Fruit fly (Drosophila melanogaster) whole organism, embryonic: ENCODE results near the gene Tfb4.

Source experiments
- Aef1 ChIP-seq: fragments of 200-800 bp; sonication (Bioruptor generic); IDR thresholded peaks from 3 replicates; pipeline ENCODE4 v1.3.6; 2022; ENCODE audit warnings: missing biosample characterization, missing genetic modification characterization
- Atf-2 ChIP-seq: fragments of 200-800 bp; sonication (Bioruptor generic); optimal IDR thresholded peaks from 2 replicates; lab custom pipeline; 2016; ENCODE audit warnings: missing biosample characterization, missing genetic modification characterization
- Bdp1 ChIP-seq: fragments of 200-800 bp; sonication (Bioruptor generic); optimal IDR thresholded peaks from 3 replicates; lab custom pipeline; 2016; ENCODE audit warnings: missing biosample characterization, missing genetic modification characterization
- CG10959 ChIP-seq: fragments of 200-800 bp; sonication (Bioruptor generic); IDR thresholded peaks from 2 replicates; pipeline ENCODE4 v1.3.6; 2022; ENCODE audit warnings: missing biosample characterization, missing genetic modification characterization
- CG11723 ChIP-seq: fragments of 200-800 bp; sonication (Bioruptor generic); optimal IDR thresholded peaks from 2 replicates; lab custom pipeline; 2017; ENCODE audit warnings: missing biosample characterization, mild to moderate bottlenecking, missing genetic modification characterization
- CG12391 ChIP-seq: fragments of 200-800 bp; sonication (Bioruptor generic); optimal IDR thresholded peaks from 3 replicates; lab custom pipeline; 2018; ENCODE audit warnings: missing biosample characterization, mild to moderate bottlenecking, missing genetic modification characterization, moderate library complexity
- CG14441 ChIP-seq: fragments of 200-800 bp; sonication (Bioruptor generic); IDR thresholded peaks from 2 replicates; pipeline ENCODE4 v1.3.6; 2022; ENCODE audit warnings: missing biosample characterization, missing genetic modification characterization
- CG15011 ChIP-seq: fragments of 200-800 bp; sonication (Bioruptor generic); optimal IDR thresholded peaks from 3 replicates; lab custom pipeline; 2018; ENCODE audit warnings: missing biosample characterization, mild to moderate bottlenecking, missing genetic modification characterization
- CG15696 ChIP-seq: fragments of 200-800 bp; sonication (Bioruptor generic); optimal IDR thresholded peaks from 2 replicates; lab custom pipeline; 2019; ENCODE audit warnings: missing biosample characterization, mild to moderate bottlenecking, missing genetic modification characterization, moderate library complexity
- CG18011 ChIP-seq: fragments of 200-800 bp; sonication (Bioruptor generic); optimal IDR thresholded peaks from 2 replicates; lab custom pipeline; 2017; ENCODE audit warnings: missing biosample characterization, missing genetic modification characterization, mild to moderate bottlenecking, moderate library complexity, missing genotype
- CG18262 ChIP-seq: fragments of 200-800 bp; optimal IDR thresholded peaks from 3 replicates; lab custom pipeline; 2019; ENCODE audit warnings: missing biosample characterization, mild to moderate bottlenecking, missing genetic modification characterization, moderate library complexity
- CG18599 ChIP-seq: fragments of 200-800 bp; sonication (Bioruptor generic); optimal IDR thresholded peaks from 3 replicates; lab custom pipeline; 2017; ENCODE audit warnings: missing biosample characterization, missing genetic modification characterization, mild to moderate bottlenecking, moderate library complexity, missing genetic modification reagents
- CG2202 ChIP-seq: fragments of 200-800 bp; sonication (Bioruptor generic); optimal IDR thresholded peaks from 2 replicates; lab custom pipeline; 2018; ENCODE audit warnings: missing biosample characterization, mild to moderate bottlenecking, missing genetic modification characterization
- CG2712 ChIP-seq: fragments of 200-800 bp; optimal IDR thresholded peaks from 3 replicates; lab custom pipeline; 2019; ENCODE audit warnings: missing biosample characterization, mild to moderate bottlenecking, missing genetic modification characterization, moderate library complexity
- CG2875 ChIP-seq: fragments of 200-800 bp; sonication (Bioruptor generic); optimal IDR thresholded peaks from 2 replicates; lab custom pipeline; 2017; ENCODE audit warnings: missing biosample characterization, mild to moderate bottlenecking, missing genetic modification characterization, missing genetic modification reagents
- CG31388 ChIP-seq: fragments of 200-800 bp; sonication (Bioruptor generic); optimal IDR thresholded peaks from 2 replicates; lab custom pipeline; 2016; ENCODE audit warnings: missing biosample characterization, missing genetic modification characterization
- CG4328 ChIP-seq: fragments of 200-800 bp; sonication (Bioruptor generic); optimal IDR thresholded peaks from 3 replicates; lab custom pipeline; 2017; ENCODE audit warnings: missing biosample characterization, missing genetic modification reagents, missing genetic modification characterization
- CG4617 ChIP-seq: fragments of 200-800 bp; sonication (Bioruptor generic); optimal IDR thresholded peaks from 3 replicates; lab custom pipeline; 2016; ENCODE audit warnings: missing biosample characterization, missing genetic modification characterization, borderline replicate concordance
- CG7963 ChIP-seq: fragments of 200-800 bp; sonication (Bioruptor generic); IDR thresholded peaks from 3 replicates; pipeline ENCODE4 v1.3.6; 2022; ENCODE audit warnings: missing biosample characterization, missing genetic modification characterization; ENCODE audit not compliant: partially characterized antibody
- CG8359 ChIP-seq: fragments of 200-800 bp; sonication (Bioruptor generic); optimal IDR thresholded peaks from 2 replicates; lab custom pipeline; 2017; ENCODE audit warnings: missing biosample characterization, mild to moderate bottlenecking, missing genetic modification characterization, borderline replicate concordance
- CG8478 ChIP-seq: fragments of >200 bp; optimal IDR thresholded peaks from 2 replicates; lab custom pipeline; 2018
- CG9727 ChIP-seq: fragments of 200-800 bp; sonication (Bioruptor generic); optimal IDR thresholded peaks from 3 replicates; lab custom pipeline; 2017; ENCODE audit warnings: missing biosample characterization, mild to moderate bottlenecking, missing genetic modification characterization
- CrebB ChIP-seq: fragments of 200-800 bp; sonication (Bioruptor generic); optimal IDR thresholded peaks from 3 replicates; lab custom pipeline; 2018; ENCODE audit warnings: missing biosample characterization, mild to moderate bottlenecking, missing genetic modification characterization
- Gug ChIP-seq: fragments of 200-800 bp; sonication (Bioruptor generic); IDR thresholded peaks from 4 replicates; pipeline ENCODE4 v1.3.6; 2022; ENCODE audit warnings: missing biosample characterization, missing genetic modification characterization
- Hmr ChIP-seq: fragments of 200-800 bp; sonication (Bioruptor generic); optimal IDR thresholded peaks from 3 replicates; lab custom pipeline; 2017; ENCODE audit warnings: mild to moderate bottlenecking, missing biosample characterization, missing genetic modification reagents, missing genetic modification characterization
- Med ChIP-seq: fragments of 200-800 bp; sonication (Bioruptor generic); peaks from one replicate; lab custom pipeline; 2016; ENCODE audit warnings: missing biosample characterization, missing genetic modification characterization, mild to moderate bottlenecking, inconsistent platforms, moderate library complexity
- NC2α ChIP-seq: fragments of 200-800 bp; sonication (Bioruptor generic); optimal IDR thresholded peaks from 2 replicates; lab custom pipeline; 2016; ENCODE audit warnings: missing biosample characterization, missing genetic modification characterization
- Oli ChIP-seq: fragments of 200-800 bp; sonication (Bioruptor generic); optimal IDR thresholded peaks from 2 replicates; lab custom pipeline; 2018; ENCODE audit warnings: missing biosample characterization, mild to moderate bottlenecking, missing genetic modification characterization, moderate library complexity
- Sry-β ChIP-seq: fragments of 200-800 bp; sonication (Bioruptor generic); optimal IDR thresholded peaks from 2 replicates; lab custom pipeline; 2018; ENCODE audit warnings: missing biosample characterization, mild to moderate bottlenecking, missing genetic modification characterization, moderate library complexity
- Ssrp ChIP-seq: fragments of 200-800 bp; sonication (Bioruptor generic); optimal IDR thresholded peaks from 2 replicates; lab custom pipeline; 2018; ENCODE audit warnings: missing biosample characterization, mild to moderate bottlenecking, missing genetic modification characterization, moderate library complexity
- Stat92E ChIP-seq, 3 experiments: fragments of >200 bp in 2 of 3; fragments of 200-800 bp in 1 of 3; sonication (Bioruptor generic) in 1 of 3; optimal IDR thresholded peaks; 2 replicates each; lab custom pipeline; 2017 to 2019; ENCODE audit warnings: missing biosample characterization in 3 of 3, missing genetic modification characterization in 3 of 3, mild to moderate bottlenecking in 1 of 3, moderate library complexity in 1 of 3
- abd-A ChIP-seq: fragments of 200-800 bp; sonication (Bioruptor generic); optimal IDR thresholded peaks from 3 replicates; lab custom pipeline; 2019; ENCODE audit warnings: missing biosample characterization, mild to moderate bottlenecking, missing genetic modification characterization, moderate library complexity
- al ChIP-seq: fragments of 200-800 bp; sonication (Bioruptor generic); IDR thresholded peaks from 2 replicates; pipeline ENCODE4 v1.3.6; 2022; ENCODE audit warnings: missing biosample characterization, missing genetic modification characterization
- bcd ChIP-seq: fragments of 200-800 bp; sonication (Bioruptor generic); optimal IDR thresholded peaks from 2 replicates; lab custom pipeline; 2017; ENCODE audit warnings: missing biosample characterization, mild to moderate bottlenecking, missing genetic modification characterization
- br ChIP-seq: fragments of >200 bp; optimal IDR thresholded peaks from 2 replicates; lab custom pipeline; 2017
- cg ChIP-seq: fragments of 200-800 bp; sonication (Bioruptor generic); optimal IDR thresholded peaks from 3 replicates; lab custom pipeline; 2019; ENCODE audit warnings: missing biosample characterization, mild to moderate bottlenecking, missing genetic modification characterization, moderate library complexity
- chn ChIP-seq: fragments of 200-800 bp; sonication (Bioruptor generic); optimal IDR thresholded peaks from 2 replicates; lab custom pipeline; 2016; ENCODE audit warnings: missing biosample characterization, missing genetic modification characterization
- fd102C ChIP-seq: fragments of 200-800 bp; sonication (Bioruptor generic); optimal IDR thresholded peaks from 2 replicates; lab custom pipeline; 2018; ENCODE audit warnings: missing biosample characterization, mild to moderate bottlenecking, missing genetic modification characterization, moderate library complexity
- gt ChIP-seq: fragments of 200-800 bp; sonication (Bioruptor generic); IDR thresholded peaks from 2 replicates; pipeline ENCODE4 v1.3.6; 2022; ENCODE audit warnings: missing biosample characterization, missing genetic modification characterization
- ind ChIP-seq: fragments of 200-800 bp; sonication (Bioruptor generic); optimal IDR thresholded peaks from 3 replicates; lab custom pipeline; 2016; ENCODE audit warnings: missing biosample characterization, missing genetic modification characterization
- lola ChIP-seq, 3 experiments: fragments of >200 bp in 2 of 3; fragments of 200-800 bp in 1 of 3; sonication (Bioruptor generic) in 1 of 3; optimal IDR thresholded peaks; 2 replicates each; lab custom pipeline; 2017 to 2019; ENCODE audit warnings: missing biosample characterization in 3 of 3, missing genetic modification characterization in 3 of 3, mild to moderate bottlenecking in 1 of 3, moderate library complexity in 1 of 3
- maf-S ChIP-seq: fragments of 200-800 bp; sonication (Bioruptor generic); optimal IDR thresholded peaks from 2 replicates; lab custom pipeline; 2016; ENCODE audit warnings: missing biosample characterization, missing genetic modification characterization
- nom ChIP-seq: fragments of 200-800 bp; sonication (Bioruptor generic); optimal IDR thresholded peaks from 2 replicates; lab custom pipeline; 2017; ENCODE audit warnings: missing biosample characterization, missing genetic modification characterization, mild to moderate bottlenecking, moderate library complexity, missing genetic modification reagents
- odd ChIP-seq: fragments of 200-800 bp; sonication (Bioruptor generic); optimal IDR thresholded peaks from 2 replicates; lab custom pipeline; 2017; ENCODE audit warnings: missing biosample characterization, mild to moderate bottlenecking, missing genetic modification characterization
- repo ChIP-seq: fragments of 200-800 bp; sonication (Bioruptor generic); optimal IDR thresholded peaks from 2 replicates; lab custom pipeline; 2016; ENCODE audit warnings: missing biosample characterization, missing genetic modification characterization
- ro ChIP-seq: fragments of 200-800 bp; sonication (Bioruptor generic); IDR thresholded peaks from 2 replicates; pipeline ENCODE4 v1.3.6; 2022; ENCODE audit warnings: missing biosample characterization, missing genetic modification characterization
- sisA ChIP-seq: fragments of 200-800 bp; sonication (Bioruptor generic); IDR thresholded peaks from 2 replicates; pipeline ENCODE4 v1.3.6; 2022; ENCODE audit warnings: missing biosample characterization, missing genetic modification characterization
- wek ChIP-seq: fragments of 200-800 bp; sonication (Bioruptor generic); optimal IDR thresholded peaks from 3 replicates; lab custom pipeline; 2018; ENCODE audit warnings: missing biosample characterization, mild to moderate bottlenecking, missing genetic modification characterization, moderate library complexity

Tfb4 gene

dm6 chr2L:1128932-1129887 is 21.3 kb downstream of the Tfb4 start, which contains the start of the genes Pino and TBC1D23 (continued):
- peak in 1 of 3 experiments; percentile 79 for TF ChIP-seq lola (GFP tag; optimal IDR thresholded peaks at IDR 0.05; lab: Kevin White, UChicago)
- TF ChIP-seq CG2202 (tag; lab: Kevin White, UChicago), result no peak
- no peak for TF ChIP-seq nom
- TF ChIP-seq ind (GFP tag; lab: Kevin White, UChicago), result peak; percentile 81
- TF ChIP-seq CG7963 (GFP tag; lab: Robert Waterston, UW), result 0 out of 3 replicates have a peak, but pooled peaks have one; percentile 11
- peak; percentile 72 for TF ChIP-seq bcd (GFP tag; lab: Kevin White, UChicago)
- TF ChIP-seq gt (GFP tag; lab: Robert Waterston, UW), result no peak
- TF ChIP-seq CG11723 (GFP tag; lab: Kevin White, UChicago), result peak; percentile 46
- peak; percentile 67 for TF ChIP-seq CG18599
- peak; percentile 59 for TF ChIP-seq sisA (GFP tag; lab: Robert Waterston, UW)
- TF ChIP-seq CG8478 (lab: Kevin White, UChicago), result no peak
- peak; percentile 50 for TF ChIP-seq chn (GFP tag; lab: Kevin White, UChicago)
- TF ChIP-seq CG18262 (tag; lab: Kevin White, UChicago), result peak; percentile 74
- peak; percentile 76 for TF ChIP-seq Ssrp (tag; lab: Kevin White, UChicago)
- TF ChIP-seq CrebB, result peak; percentile 14
- TF ChIP-seq maf-S (GFP tag; lab: Kevin White, UChicago), result no peak
- no peak for TF ChIP-seq NC2α (GFP tag; lab: Kevin White, UChicago)
- TF ChIP-seq CG10959, result no peak
- no peak for TF ChIP-seq CG4617 (GFP tag; lab: Kevin White, UChicago)
- TF ChIP-seq Hmr, result peak; percentile 79
- no peak for TF ChIP-seq Atf-2 (GFP tag; lab: Kevin White, UChicago)
- TF ChIP-seq al (GFP tag; lab: Robert Waterston, UW), result peak; percentile 78
- TF ChIP-seq repo (GFP tag; lab: Kevin White, UChicago), result no peak
- TF ChIP-seq Med, result peak; percentile 88
- TF ChIP-seq CG4328, result peak; percentile 37
- peak; percentile 79 for TF ChIP-seq CG14441 (GFP tag; lab: Robert Waterston, UW)
- no peak for TF ChIP-seq Bdp1 (GFP tag; lab: Kevin White, UChicago)
- TF ChIP-seq br, result no peak
- no peak for TF ChIP-seq cg (GFP tag; lab: Kevin White, UChicago)
- TF ChIP-seq CG18011 (GFP tag; lab: Kevin White, UChicago), result peak; percentile 15
- peak; percentile 35 for TF ChIP-seq ro (GFP tag; lab: Robert Waterston, UW)
- peak; percentile 71 for TF ChIP-seq Aef1 (GFP tag; lab: Robert Waterston, UW)
- TF ChIP-seq wek (GFP tag; lab: Kevin White, UChicago), result no peak
- TF ChIP-seq Sry-β (GFP tag; lab: Kevin White, UChicago), result no peak
- peak; percentile 33 for TF ChIP-seq Oli (tag; lab: Kevin White, UChicago)
- TF ChIP-seq Stat92E (GFP tag; optimal IDR thresholded peaks at IDR 0.05; lab: Kevin White, UChicago), result no peak
- TF ChIP-seq fd102C (GFP tag; lab: Kevin White, UChicago), result no peak
- peak; percentile 73; the same call in 3 of the 4 replicates for TF ChIP-seq Gug (GFP tag; lab: Robert Waterston, UW)
- TF ChIP-seq CG2712 (tag; lab: Kevin White, UChicago), result peak; percentile 82
- TF ChIP-seq odd (GFP tag; lab: Kevin White, UChicago), result peak; percentile 24
- TF ChIP-seq CG12391 (tag; lab: Kevin White, UChicago), result peak; percentile 88
- TF ChIP-seq CG8359 (GFP tag; lab: Kevin White, UChicago), result no peak
- TF ChIP-seq CG9727 (GFP tag; lab: Kevin White, UChicago), result peak; percentile 66
- peak; percentile 75 for TF ChIP-seq CG15696 (tag; lab: Kevin White, UChicago)
- TF ChIP-seq CG15011 (GFP tag; lab: Kevin White, UChicago), result no peak
- TF ChIP-seq abd-A (tag; lab: Kevin White, UChicago), result no peak
- TF ChIP-seq CG31388 (GFP tag; lab: Kevin White, UChicago), result peak; percentile 25
- peak; percentile 15 for TF ChIP-seq CG2875 (GFP tag; lab: Kevin White, UChicago)
